Fruit fly (Drosophila melanogaster) whole organism, pupa: Measurements from ENCODE around the gene COX8.

ENCODE experiments used
- CG10348 ChIP-seq: fragments of 200-800 bp; sonication (Bioruptor generic); IDR thresholded peaks from 2 replicates; pipeline ENCODE4 v1.3.6; 2022; ENCODE audit warnings: missing biosample characterization, missing genetic modification characterization
- CG13204 ChIP-seq: fragments of 200-800 bp; sonication (Bioruptor generic); optimal IDR thresholded peaks from 2 replicates; lab custom pipeline; 2018; ENCODE audit warnings: missing biosample characterization, mild to moderate bottlenecking, missing genetic modification characterization, moderate library complexity
- CG32121 ChIP-seq: fragments of 200-800 bp; sonication (Bioruptor generic); IDR thresholded peaks from 2 replicates; pipeline ENCODE4 v1.3.6; 2022; ENCODE audit warnings: missing biosample characterization, missing genetic modification characterization
- CG4496 ChIP-seq: fragments of 200-800 bp; sonication (Bioruptor generic); IDR thresholded peaks from 3 replicates; pipeline ENCODE4 v1.3.6; 2022; ENCODE audit warnings: missing biosample characterization, missing genetic modification characterization
- CG9948 ChIP-seq: fragments of 200-800 bp; sonication (Bioruptor generic); optimal IDR thresholded peaks from 2 replicates; lab custom pipeline; 2018; ENCODE audit warnings: missing biosample characterization, mild to moderate bottlenecking, missing genetic modification characterization, moderate library complexity
- D1 ChIP-seq: fragments of 200-800 bp; sonication (Bioruptor generic); optimal IDR thresholded peaks from 2 replicates; lab custom pipeline; 2018; ENCODE audit warnings: missing biosample characterization, mild to moderate bottlenecking, missing genetic modification characterization, moderate library complexity
- gl ChIP-seq: fragments of 200-800 bp; sonication (Bioruptor generic); optimal IDR thresholded peaks from 2 replicates; lab custom pipeline; 2018; ENCODE audit warnings: missing biosample characterization, mild to moderate bottlenecking, missing genetic modification characterization

dm6 chr3L:21573831-21574230 lies 34.6 kb upstream of the COX8 start, which contains the start of gene EMC10:
- no peak for TF ChIP-seq CG10348 (GFP tag; lab: Robert Waterston, UW)
- no peak for TF ChIP-seq CG9948 (tag; lab: Kevin White, UChicago)
- no peak for TF ChIP-seq D1
- TF ChIP-seq CG13204 (GFP tag; lab: Kevin White, UChicago): no peak
- TF ChIP-seq CG32121 (GFP tag; lab: Robert Waterston, UW): no peak
- no peak for TF ChIP-seq CG4496 (GFP tag; lab: Robert Waterston, UW)
- TF ChIP-seq gl (tag; lab: Kevin White, UChicago): no peak
